Worm (Caenorhabditis elegans) whole organism, L4/young adult: ENCODE data around the gene sdz-38.
A peak's percentile ranks its signal among the peaks of the same experiment; 100 is the strongest.

Source experiments
- W03F9.2 ChIP-seq: fragments of 150-350 bp; optimal IDR thresholded peaks from 2 replicates; lab custom pipeline; 2014; ENCODE audit warnings: missing biosample characterization, missing genetic modification characterization
- dao-5 ChIP-seq: sonication (generic microtip); optimal IDR thresholded peaks from 2 replicates; lab custom pipeline; 2016; ENCODE audit warnings: missing genotype, missing genetic modification characterization, moderate library complexity, missing compliant biosample characterization
- him-1 ChIP-seq: sonication (generic microtip); optimal IDR thresholded peaks from 2 replicates; lab custom pipeline; 2016; ENCODE audit warnings: missing genotype, missing genetic modification reagents, missing genetic modification characterization, missing compliant biosample characterization

Gene sdz-38

ce11 chrII:9970438-9971092 is 11.1 kb downstream of the sdz-38 start, which contains the start of gene R53.5:
R53.5 (minus strand) TSS chrII:9970488.
- no peak for TF ChIP-seq W03F9.2 (tag; lab: Kevin White, UChicago)
- no peak for TF ChIP-seq him-1 (tag; lab: Kevin White, UChicago)
- no peak for TF ChIP-seq dao-5 (tag; lab: Kevin White, UChicago)

DNA sequence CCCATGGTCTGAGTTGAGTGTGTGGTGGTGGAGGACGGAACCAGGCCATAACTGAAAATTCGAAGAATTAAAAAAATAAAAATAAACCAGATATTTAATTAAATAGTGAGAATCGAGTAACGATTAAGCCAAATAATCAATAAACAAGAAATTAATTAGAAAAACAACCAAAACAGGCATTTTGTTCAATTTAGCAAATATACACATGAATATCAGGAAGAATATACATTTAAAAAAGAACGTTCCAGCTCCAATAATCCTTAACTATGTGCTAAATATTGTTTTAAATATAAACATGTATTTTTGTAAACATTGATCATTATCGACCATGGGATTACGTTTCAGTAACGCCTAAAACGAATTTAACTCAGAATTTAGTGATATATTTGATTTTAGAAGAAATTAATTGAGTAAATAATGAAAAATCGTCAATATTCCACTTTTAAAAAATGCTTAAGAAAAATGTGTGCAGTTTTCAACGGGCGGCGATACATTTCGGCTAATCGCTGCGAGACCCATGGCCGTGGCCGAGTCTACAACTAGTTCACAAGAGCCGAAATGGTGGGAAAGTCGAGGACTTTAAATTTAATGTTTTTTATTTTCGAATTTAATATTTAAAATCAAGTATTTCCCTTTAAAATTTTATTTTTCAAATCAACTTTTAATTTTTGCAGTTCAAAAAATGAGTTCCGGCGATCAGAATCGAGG is 13.5 kb downstream of the sdz-38 start, which contains the start of the genes R53.4 and psf-1:
R53.4 (minus strand) TSS at position 51 of the 708 bp plus-strand sequence.
psf-1 (plus strand) TSS at position 675 of the 708 bp plus-strand sequence.
- TF ChIP-seq W03F9.2 (tag; lab: Kevin White, UChicago) (peak; percentile 75), dao-5 (tag; lab: Kevin White, UChicago) (no peak), him-1 (tag; lab: Kevin White, UChicago) (peak; percentile 43)

- TF ChIP-seq him-1 (tag; lab: Kevin White, UChicago) (no peak), W03F9.2 (tag; lab: Kevin White, UChicago) (no peak), dao-5 (tag; lab: Kevin White, UChicago) (no peak)
These were observed 14.7 kb downstream of the sdz-38 start, which contains the start of gene dtmk-1 for ce11 chrII:9966954-9967353. dtmk-1 (minus strand) TSS chrII:9967099.

DNA sequence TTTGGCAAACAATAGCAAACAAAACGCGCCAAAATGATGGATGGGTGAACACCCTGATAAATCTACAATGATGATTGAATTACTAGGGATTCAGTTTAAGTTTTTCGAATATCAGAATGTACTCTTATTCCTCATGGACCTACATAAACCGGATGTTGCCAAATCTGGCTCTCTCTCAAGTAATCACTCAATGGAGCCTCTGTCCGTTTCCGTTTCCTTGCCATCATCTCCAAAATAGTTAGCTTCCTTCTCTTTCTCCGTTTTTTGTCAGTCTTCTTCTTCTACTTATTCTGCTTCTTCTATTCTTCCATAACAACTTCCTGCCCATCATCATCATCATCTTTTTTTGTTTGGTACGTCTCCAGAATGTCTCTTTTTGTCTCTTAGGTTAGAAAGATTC is 16.3 kb downstream of the sdz-38 start:
- TF ChIP-seq dao-5 (tag; lab: Kevin White, UChicago) (no peak), him-1 (tag; lab: Kevin White, UChicago) (no peak), W03F9.2 (tag; lab: Kevin White, UChicago) (no peak)

ce11 chrII:9963808-9964207 is 17.9 kb downstream of the sdz-38 start:
- TF ChIP-seq him-1 (tag; lab: Kevin White, UChicago) (no peak), W03F9.2 (tag; lab: Kevin White, UChicago) (no peak), dao-5 (tag; lab: Kevin White, UChicago) (no peak)

DNA sequence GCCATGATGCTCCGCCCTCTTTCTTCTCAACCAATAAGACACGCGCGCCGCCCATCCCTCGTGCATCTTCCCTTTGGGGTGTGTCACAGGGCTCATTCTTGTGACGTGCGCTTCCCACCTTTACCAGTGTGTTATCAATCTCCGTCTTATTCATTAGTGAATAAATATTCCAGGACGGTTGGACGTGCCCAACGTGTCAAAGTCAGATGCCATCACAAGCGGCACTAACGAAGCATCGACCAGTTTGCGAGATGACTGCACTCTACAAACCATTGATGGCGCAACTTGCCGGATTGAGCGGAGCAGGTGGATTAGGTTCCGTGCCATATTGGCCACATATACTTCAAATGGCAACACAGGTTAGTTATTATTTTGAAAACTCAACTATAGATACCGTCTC is 21.5 kb downstream of the sdz-38 start:
- TF ChIP-seq dao-5 (tag; lab: Kevin White, UChicago), result no peak
- TF ChIP-seq him-1 (tag; lab: Kevin White, UChicago), result no peak
- no peak for TF ChIP-seq W03F9.2 (tag; lab: Kevin White, UChicago)

- no peak for TF ChIP-seq W03F9.2 (tag; lab: Kevin White, UChicago)
- TF ChIP-seq dao-5 (tag; lab: Kevin White, UChicago), result no peak
- no peak for TF ChIP-seq him-1 (tag; lab: Kevin White, UChicago)
These were observed 25.5 kb downstream of the sdz-38 start for ce11 chrII:9956116-9956515.

ce11 chrII:9954885-9955284 is 26.8 kb downstream of the sdz-38 start, which contains the start of gene egl-43:
egl-43 (plus strand) TSS chrII:9955185.
- no peak for TF ChIP-seq dao-5 (tag; lab: Kevin White, UChicago)
- TF ChIP-seq W03F9.2 (tag; lab: Kevin White, UChicago), result no peak
- TF ChIP-seq him-1 (tag; lab: Kevin White, UChicago), result no peak

DNA sequence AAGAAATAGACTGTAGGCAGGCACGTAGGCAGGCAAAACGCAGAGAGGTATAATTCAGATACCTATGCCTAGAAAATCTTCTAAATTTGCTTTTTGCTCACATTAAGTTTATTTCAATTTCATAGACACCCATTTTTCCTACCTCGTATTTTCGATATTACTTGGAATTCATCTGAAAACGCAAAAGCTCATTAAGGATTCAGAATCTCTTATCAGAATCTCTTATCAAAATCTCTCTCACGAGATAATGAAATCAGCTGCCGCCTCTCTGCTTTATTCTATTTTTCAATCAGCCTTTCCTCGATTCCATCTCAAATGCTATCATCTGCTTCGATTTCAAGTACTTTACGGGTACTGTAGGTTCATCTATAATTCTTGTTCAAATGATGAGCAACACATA is 29.8 kb downstream of the sdz-38 start:
- TF ChIP-seq dao-5 (tag; lab: Kevin White, UChicago) (no peak), W03F9.2 (tag; lab: Kevin White, UChicago) (no peak), him-1 (tag; lab: Kevin White, UChicago) (no peak)

DNA sequence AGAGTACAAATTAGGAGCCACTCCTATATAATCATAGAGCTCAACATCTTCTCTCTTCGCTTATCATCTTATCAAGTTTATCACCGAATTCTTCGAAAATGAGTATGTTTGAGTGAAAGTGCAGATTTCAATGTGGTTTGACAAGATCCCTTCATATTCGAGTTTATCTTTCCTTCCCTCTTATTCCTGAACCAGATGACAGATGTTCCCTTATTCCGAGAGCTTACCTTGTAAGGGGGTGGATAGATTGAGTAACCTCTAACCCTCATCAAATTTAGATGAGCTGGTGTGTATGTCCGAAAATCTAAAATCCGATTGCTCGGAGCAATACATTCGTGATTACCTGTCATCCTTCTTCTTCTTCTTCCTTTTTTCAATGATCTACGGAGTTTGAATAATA is 33.0 kb downstream of the sdz-38 start:
- TF ChIP-seq him-1 (tag; lab: Kevin White, UChicago), result no peak
- no peak for TF ChIP-seq W03F9.2 (tag; lab: Kevin White, UChicago)
- TF ChIP-seq dao-5 (tag; lab: Kevin White, UChicago), result no peak

DNA sequence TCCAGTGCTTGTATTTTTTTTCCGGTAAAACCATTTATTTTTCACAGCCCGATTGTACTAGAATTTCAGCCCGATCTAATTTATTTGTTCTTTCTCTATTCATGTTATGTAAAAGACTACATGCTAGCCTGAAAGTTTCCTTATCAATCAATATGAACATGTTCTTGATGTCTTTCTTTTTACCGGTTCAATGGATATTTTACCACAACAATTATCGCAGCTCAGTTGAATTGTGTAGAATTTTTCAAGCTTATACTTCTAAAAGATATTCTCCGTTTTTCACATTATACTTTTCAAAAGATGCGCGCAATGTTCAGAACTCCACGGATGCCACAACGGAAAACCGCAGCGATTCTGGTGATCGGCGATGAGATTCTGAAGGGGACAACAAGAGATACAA is 37.8 kb downstream of the sdz-38 start, which contains the start of gene flad-1:
flad-1 (plus strand) TSS at position 301 of the 400 bp plus-strand sequence.
- TF ChIP-seq dao-5 (tag; lab: Kevin White, UChicago) (no peak), him-1 (tag; lab: Kevin White, UChicago) (no peak), W03F9.2 (tag; lab: Kevin White, UChicago) (no peak)

DNA sequence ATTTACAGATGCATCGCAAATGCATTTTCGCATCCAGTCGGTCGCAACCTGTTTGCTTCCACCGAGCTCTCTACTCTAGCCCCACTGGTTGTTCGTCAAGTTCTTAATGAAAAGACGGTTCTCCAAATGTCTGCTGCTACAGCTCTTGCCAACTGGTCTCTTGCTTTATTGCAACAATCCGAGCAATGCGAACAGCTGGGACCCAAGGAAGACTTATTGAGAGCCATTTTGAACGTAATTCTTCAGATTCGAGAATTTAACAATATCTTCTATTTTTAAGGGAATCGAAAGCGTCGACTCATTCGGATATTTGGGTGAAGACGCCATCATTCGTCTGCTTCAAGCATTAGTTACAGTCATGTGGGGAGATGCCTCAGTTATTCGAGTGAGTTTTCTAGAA is 38.4 kb downstream of the sdz-38 start:
- no peak for TF ChIP-seq dao-5 (tag; lab: Kevin White, UChicago)
- TF ChIP-seq him-1 (tag; lab: Kevin White, UChicago), result no peak
- no peak for TF ChIP-seq W03F9.2 (tag; lab: Kevin White, UChicago)

DNA sequence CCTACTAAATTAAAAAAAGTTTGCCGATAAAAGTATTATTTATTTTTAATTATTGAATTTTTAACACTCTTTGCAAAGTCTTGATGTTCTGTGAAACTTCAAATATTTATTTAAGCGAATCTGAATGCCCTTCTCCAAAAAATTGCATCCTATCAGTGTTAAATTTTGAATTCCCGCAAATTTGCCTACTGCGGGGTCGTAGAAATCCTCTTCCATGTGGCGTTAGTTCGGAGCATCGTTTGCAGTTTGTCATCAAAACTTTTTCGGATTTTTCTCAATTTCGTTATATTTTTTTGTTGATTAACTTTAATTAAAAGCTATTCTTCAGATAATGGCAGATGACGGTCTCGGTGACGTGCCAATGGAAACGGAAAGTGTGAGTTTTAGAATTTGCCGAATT is 41.2 kb downstream of the sdz-38 start, which contains the start of gene ufd-3:
ufd-3 (plus strand) TSS at position 324 of the 400 bp plus-strand sequence.
- TF ChIP-seq him-1 (tag; lab: Kevin White, UChicago), result peak; percentile 42
- TF ChIP-seq dao-5 (tag; lab: Kevin White, UChicago), result no peak
- TF ChIP-seq W03F9.2 (tag; lab: Kevin White, UChicago), result no peak
